Fruit fly (Drosophila melanogaster): ENCODE results near the gene Qsox3.

Gene Qsox3

dm6 chr3R:21911516-21911915 is at the start of gene Qsox3:
TSS of gene Qsox3 (plus strand) at chr3R:21911816.
- TF ChIP-seq pzg (GFP tag; optimal IDR thresholded peaks at IDR 0.05) = no peak
- TF ChIP-seq tgo (GFP tag; IDR thresholded peaks at IDR 0.05) = no peak
- no peak for TF ChIP-seq slp2 (GFP tag; optimal IDR thresholded peaks at IDR 0.05)
- no peak for TF ChIP-seq rib (GFP tag; IDR thresholded peaks at IDR 0.05)
- no peak for TF ChIP-seq CG17359 (tag; optimal IDR thresholded peaks at IDR 0.05)

dm6 chr3R:21862137-21862850 is 49.3 kb upstream of the Qsox3 start:
- TF ChIP-seq kah (GFP tag; optimal IDR thresholded peaks at IDR 0.05) = peak; percentile 43
- TF ChIP-seq Hsf (GFP tag; optimal IDR thresholded peaks at IDR 0.05) = peak; percentile 55
- no peak for TF ChIP-seq Hey (tag; optimal IDR thresholded peaks at IDR 0.05)
- peak; percentile 41 for TF ChIP-seq CG2116 (GFP tag; optimal IDR thresholded peaks at IDR 0.05)
- peak; percentile 62; the same call in 2 of the 3 replicates for TF ChIP-seq CG11695 (GFP tag; IDR thresholded peaks at IDR 0.05)
- peak; percentile 95 for TF ChIP-seq ci (GFP tag; IDR thresholded peaks at IDR 0.05)
- TF ChIP-seq CG2875 (GFP tag; optimal IDR thresholded peaks at IDR 0.05) = peak; percentile 94
- TF ChIP-seq tgo (GFP tag; IDR thresholded peaks at IDR 0.05) = peak; percentile 45; the same call in 2 of the 3 replicates
- no peak for TF ChIP-seq z (GFP tag; IDR thresholded peaks at IDR 0.05)
- TF ChIP-seq CG10147 (GFP tag; optimal IDR thresholded peaks at IDR 0.05) = peak; percentile 60
- peak; percentile 57 for TF ChIP-seq pros (GFP tag; optimal IDR thresholded peaks at IDR 0.05)
- TF ChIP-seq CG4820 (GFP tag; optimal IDR thresholded peaks at IDR 0.05) = peak; percentile 75
- peak; percentile 56 for TF ChIP-seq danr (GFP tag; IDR thresholded peaks at IDR 0.05)
- peak; percentile 54 for TF ChIP-seq CG10959 (GFP tag; IDR thresholded peaks at IDR 0.05)
- no peak for TF ChIP-seq mam (GFP tag; optimal IDR thresholded peaks at IDR 0.05)
- TF ChIP-seq CG4424 (GFP tag; optimal IDR thresholded peaks at IDR 0.05) = peak; percentile 64
- peak; percentile 61 for TF ChIP-seq CG13123 (GFP tag; optimal IDR thresholded peaks at IDR 0.05)
- TF ChIP-seq ap (GFP tag; IDR thresholded peaks at IDR 0.05) = peak; percentile 69
- peak; percentile 70 for TF ChIP-seq jing (GFP tag; optimal IDR thresholded peaks at IDR 0.05)
- no peak; the same call in 3 of the 4 replicates for TF ChIP-seq Gug (GFP tag; IDR thresholded peaks at IDR 0.05)
- TF ChIP-seq eve (GFP tag; optimal IDR thresholded peaks at IDR 0.05) = peak in 1 of 2 experiments; percentile 96
- peak; percentile 86 for TF ChIP-seq salm (tag; optimal IDR thresholded peaks at IDR 0.05)
- peak; percentile 82 for TF ChIP-seq CG4707 (GFP tag; optimal IDR thresholded peaks at IDR 0.05)
- TF ChIP-seq h (optimal IDR thresholded peaks at IDR 0.05) = no peak
- no peak for TF ChIP-seq slbo (GFP tag; IDR thresholded peaks at IDR 0.05)
- TF ChIP-seq so (GFP tag; IDR thresholded peaks at IDR 0.05) = peak; percentile 74; the same call in 1 of the 3 replicates
- TF ChIP-seq Abd-B (GFP tag; optimal IDR thresholded peaks at IDR 0.05) = peak; percentile 67
- TF ChIP-seq CG34422 (GFP tag; IDR thresholded peaks at IDR 0.05) = peak; percentile 74
- TF ChIP-seq scrt (GFP tag; optimal IDR thresholded peaks at IDR 0.05) = peak; percentile 25
- peak; percentile 19 for TF ChIP-seq CTCF (GFP tag; optimal IDR thresholded peaks at IDR 0.05)
- peak; percentile 52 for TF ChIP-seq CG13775 (GFP tag; optimal IDR thresholded peaks at IDR 0.05)
- TF ChIP-seq Bdp1 (GFP tag; optimal IDR thresholded peaks at IDR 0.05) = peak; percentile 9
- peak; percentile 81 for TF ChIP-seq CG11504 (tag; optimal IDR thresholded peaks at IDR 0.05)
- peak; percentile 76 for TF ChIP-seq CG10366 (GFP tag; IDR thresholded peaks at IDR 0.05)
- peak; percentile 82 for TF ChIP-seq stc (GFP tag; IDR thresholded peaks at IDR 0.05)
- peak; percentile 92 for TF ChIP-seq CG18262 (tag; optimal IDR thresholded peaks at IDR 0.05)
- TF ChIP-seq slp2 (GFP tag; optimal IDR thresholded peaks at IDR 0.05) = peak; percentile 0
- peak; percentile 38 for TF ChIP-seq Vsx1 (GFP tag; optimal IDR thresholded peaks at IDR 0.05)
- TF ChIP-seq CG17802 (tag; optimal IDR thresholded peaks at IDR 0.05) = peak; percentile 34
- TF ChIP-seq ttk (GFP tag; IDR thresholded peaks at IDR 0.05) = peak; percentile 76
- 0 out of 3 replicates have a peak, but pooled peaks have one; percentile 35 for TF ChIP-seq Aef1 (GFP tag; IDR thresholded peaks at IDR 0.05)
- no peak for TF ChIP-seq stwl (tag; optimal IDR thresholded peaks at IDR 0.05)
- TF ChIP-seq CG12155 (GFP tag; optimal IDR thresholded peaks at IDR 0.05) = peak; percentile 37
- TF ChIP-seq CG12236 (GFP tag; optimal IDR thresholded peaks at IDR 0.05) = peak; percentile 5
- no peak for TF ChIP-seq CG9876 (GFP tag; optimal IDR thresholded peaks at IDR 0.05)
- peak; percentile 25 for TF ChIP-seq CG6813 (GFP tag; optimal IDR thresholded peaks at IDR 0.05)
